Worm (Caenorhabditis elegans) whole organism, mixed stage, embryonic: ENCODE data around the gene Y73B6BL.29.

Source experiments
- M03D4.4 ChIP-seq: sonication (generic microtip); optimal IDR thresholded peaks from 2 replicates; lab custom pipeline; 2017; ENCODE audit warnings: mild to moderate bottlenecking, missing genetic modification characterization, missing compliant biosample characterization
- bed-3 ChIP-seq: fragments of 200-800 bp; sonication (Bioruptor generic); optimal IDR thresholded peaks from 3 replicates; lab custom pipeline; 2018; ENCODE audit warnings: mild to moderate bottlenecking, missing genetic modification characterization, moderate library complexity, missing compliant biosample characterization
- blmp-1 ChIP-seq: fragments of 150-350 bp; optimal IDR thresholded peaks from 2 replicates; lab custom pipeline; 2014; ENCODE audit warnings: missing biosample characterization, missing genetic modification characterization
- ceh-39 ChIP-seq: fragments of 150-350 bp; optimal IDR thresholded peaks from 2 replicates; lab custom pipeline; 2014; ENCODE audit warnings: missing biosample characterization, missing genetic modification characterization
- ceh-43 ChIP-seq: fragments of 200-800 bp; sonication (Bioruptor generic); optimal IDR thresholded peaks from 2 replicates; lab custom pipeline; 2018; ENCODE audit warnings: mild to moderate bottlenecking, missing genetic modification characterization, moderate library complexity, missing compliant biosample characterization
- ceh-83 ChIP-seq: fragments of 200-800 bp; sonication (Bioruptor generic); optimal IDR thresholded peaks from 2 replicates; lab custom pipeline; 2018; ENCODE audit warnings: mild to moderate bottlenecking, missing genetic modification characterization, missing compliant biosample characterization
- ces-1 ChIP-seq: fragments of 150-350 bp; optimal IDR thresholded peaks from 2 replicates; lab custom pipeline; 2014; ENCODE audit warnings: missing biosample characterization, missing genetic modification reagents, missing genetic modification characterization
- cnd-1 ChIP-seq: fragments of 200-800 bp; sonication (Bioruptor generic); optimal IDR thresholded peaks from 2 replicates; lab custom pipeline; 2018; ENCODE audit warnings: mild to moderate bottlenecking, missing genetic modification characterization, missing compliant biosample characterization
- drap-1 ChIP-seq: fragments of 200-800 bp; sonication (Bioruptor generic); optimal IDR thresholded peaks from 3 replicates; lab custom pipeline; 2018; ENCODE audit warnings: mild to moderate bottlenecking, missing genetic modification characterization, missing compliant biosample characterization
- elt-1 ChIP-seq: sonication (generic microtip); optimal IDR thresholded peaks from 2 replicates; lab custom pipeline; 2017; ENCODE audit warnings: missing genetic modification characterization, mild to moderate bottlenecking, missing compliant biosample characterization, antibody characterized with exemption, moderate library complexity, borderline replicate concordance; ENCODE audit not compliant: insufficient read depth
- elt-3 ChIP-seq: fragments of 150-350 bp; optimal IDR thresholded peaks from 2 replicates; lab custom pipeline; 2014; ENCODE audit warnings: missing biosample characterization, missing genetic modification characterization
- flh-1 ChIP-seq: fragments of 200-800 bp; sonication (Bioruptor generic); optimal IDR thresholded peaks from 2 replicates; lab custom pipeline; 2018; ENCODE audit warnings: mild to moderate bottlenecking, missing genetic modification characterization, moderate library complexity, missing compliant biosample characterization
- ham-2 ChIP-seq: fragments of 200-800 bp; sonication (Bioruptor generic); optimal IDR thresholded peaks from 2 replicates; lab custom pipeline; 2018; ENCODE audit warnings: mild to moderate bottlenecking, missing genetic modification characterization, missing compliant biosample characterization
- hlh-1 ChIP-seq: fragments of 150-350 bp; optimal IDR thresholded peaks from 2 replicates; lab custom pipeline; 2014; ENCODE audit warnings: missing biosample characterization, missing genetic modification reagents, missing genetic modification characterization
- lin-13 ChIP-seq: fragments of 150-350 bp; optimal IDR thresholded peaks from 2 replicates; lab custom pipeline; 2014; ENCODE audit warnings: missing biosample characterization, missing genetic modification characterization
- lin-32 ChIP-seq: fragments of 200-800 bp; sonication (Bioruptor generic); optimal IDR thresholded peaks from 2 replicates; lab custom pipeline; 2018; ENCODE audit warnings: mild to moderate bottlenecking, missing genetic modification characterization, missing compliant biosample characterization
- lsy-2 ChIP-seq: fragments of 150-350 bp; optimal IDR thresholded peaks from 2 replicates; lab custom pipeline; 2014; ENCODE audit warnings: missing biosample characterization, missing genetic modification characterization
- mab-5 ChIP-seq: fragments of 150-350 bp; optimal IDR thresholded peaks from 2 replicates; lab custom pipeline; 2014; ENCODE audit warnings: missing biosample characterization, missing genetic modification characterization
- mep-1 ChIP-seq: fragments of 150-350 bp; optimal IDR thresholded peaks from 2 replicates; lab custom pipeline; 2017; ENCODE audit warnings: missing biosample characterization, missing genetic modification reagents, missing genetic modification characterization, inconsistent platforms
- mls-2 ChIP-seq: sonication (generic microtip); optimal IDR thresholded peaks from 2 replicates; lab custom pipeline; 2016; ENCODE audit warnings: mild to moderate bottlenecking, missing genetic modification characterization, moderate library complexity, missing compliant biosample characterization
- nhr-12 ChIP-seq: fragments of 150-350 bp; optimal IDR thresholded peaks from 2 replicates; lab custom pipeline; 2014; ENCODE audit warnings: missing biosample characterization, missing genetic modification characterization
- nhr-2 ChIP-seq: fragments of 150-350 bp; optimal IDR thresholded peaks from 2 replicates; lab custom pipeline; 2014; ENCODE audit warnings: missing biosample characterization, missing genetic modification characterization
- nhr-237 ChIP-seq: fragments of 150-350 bp; optimal IDR thresholded peaks from 2 replicates; lab custom pipeline; 2014; ENCODE audit warnings: missing biosample characterization, missing genetic modification characterization
- nhr-28 ChIP-seq: fragments of 150-350 bp; optimal IDR thresholded peaks from 2 replicates; lab custom pipeline; 2014; ENCODE audit warnings: missing biosample characterization, missing genetic modification characterization
- nhr-76 ChIP-seq: sonication (generic microtip); optimal IDR thresholded peaks from 2 replicates; lab custom pipeline; 2017; ENCODE audit warnings: missing biosample characterization, missing genetic modification characterization
- pha-4 ChIP-seq: fragments of 150-350 bp; optimal IDR thresholded peaks from 2 replicates; lab custom pipeline; 2018; ENCODE audit warnings: missing biosample characterization, missing genetic modification reagents, missing genetic modification characterization
- sem-2 ChIP-seq: fragments of 200-800 bp; sonication (Bioruptor generic); optimal IDR thresholded peaks from 2 replicates; lab custom pipeline; 2018; ENCODE audit warnings: mild to moderate bottlenecking, missing genetic modification characterization, missing compliant biosample characterization
- snpc-4 ChIP-seq: fragments of 150-350 bp; optimal IDR thresholded peaks from 2 replicates; lab custom pipeline; 2014; ENCODE audit warnings: missing biosample characterization, missing genetic modification characterization
- sptf-1 ChIP-seq: sonication (generic microtip); optimal IDR thresholded peaks from 2 replicates; lab custom pipeline; 2017; ENCODE audit warnings: mild to moderate bottlenecking, missing genetic modification characterization, moderate library complexity, missing compliant biosample characterization
- tbx-8 ChIP-seq: fragments of 200-800 bp; sonication (Bioruptor generic); optimal IDR thresholded peaks from 2 replicates; lab custom pipeline; 2018; ENCODE audit warnings: mild to moderate bottlenecking, missing genetic modification characterization, moderate library complexity, missing compliant biosample characterization
- unc-120 ChIP-seq: sonication (generic microtip); optimal IDR thresholded peaks from 2 replicates; lab custom pipeline; 2017; ENCODE audit warnings: missing genetic modification characterization, missing compliant biosample characterization; ENCODE audit not compliant: poor library complexity, severe bottlenecking
- unc-39 ChIP-seq: fragments of 150-350 bp; optimal IDR thresholded peaks from 2 replicates; lab custom pipeline; 2014; ENCODE audit warnings: missing biosample characterization, missing genetic modification characterization
- unc-62 ChIP-seq: fragments of 150-350 bp; optimal IDR thresholded peaks from 2 replicates; lab custom pipeline; 2014; ENCODE audit warnings: missing biosample characterization, missing genetic modification reagents, missing genetic modification characterization
- zip-8 ChIP-seq: fragments of 150-350 bp; optimal IDR thresholded peaks from 2 replicates; lab custom pipeline; 2014; ENCODE audit warnings: missing biosample characterization, missing genetic modification characterization
- ztf-11 ChIP-seq: fragments of 150-350 bp; optimal IDR thresholded peaks from 2 replicates; lab custom pipeline; 2014; ENCODE audit warnings: missing biosample characterization, missing genetic modification characterization

The Y73B6BL.29 gene

DNA sequence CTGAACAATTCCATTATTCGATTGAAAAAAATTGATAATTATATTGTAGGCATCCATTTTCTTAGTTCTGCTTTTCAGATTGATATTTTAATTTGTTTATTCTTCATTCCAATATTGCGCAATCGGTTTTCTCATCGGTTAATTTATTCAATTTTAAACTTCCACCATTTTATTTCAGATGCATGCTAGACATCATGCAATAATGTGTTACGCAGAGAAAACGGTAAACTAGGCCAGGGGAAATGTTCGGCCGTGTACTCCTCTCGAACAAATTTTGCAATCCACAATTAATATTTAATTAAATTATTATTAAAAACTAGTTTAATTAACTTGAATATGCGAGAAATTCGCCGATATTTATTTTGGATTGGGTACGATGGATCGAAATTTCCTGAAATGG lies at the start of gene Y73B6BL.29:
Gene Y73B6BL.29 (plus strand): TSS at position 263 of the 400 bp plus-strand sequence.
- peak; percentile 67 for TF ChIP-seq mep-1 (tag; lab: Kevin White, UChicago)
- no peak for TF ChIP-seq elt-1 (tag; lab: Kevin White, UChicago)
- TF ChIP-seq unc-120 (tag; lab: Kevin White, UChicago): no peak
- TF ChIP-seq nhr-28: no peak
- peak; percentile 98 for TF ChIP-seq ces-1 (GFP tag; lab: Kevin White, UChicago)
- TF ChIP-seq zip-8 (tag; lab: Kevin White, UChicago): peak; percentile 93
- TF ChIP-seq unc-39 (tag; lab: Kevin White, UChicago): no peak
- no peak for TF ChIP-seq hlh-1 (tag; lab: Kevin White, UChicago)
- no peak for TF ChIP-seq sem-2
- TF ChIP-seq nhr-76 (tag; lab: Kevin White, UChicago): no peak
- TF ChIP-seq mls-2 (tag; lab: Kevin White, UChicago): no peak
- TF ChIP-seq sptf-1 (tag; lab: Kevin White, UChicago): peak; percentile 68
- peak; percentile 56 for TF ChIP-seq nhr-2 (tag; lab: Kevin White, UChicago)
- no peak for TF ChIP-seq M03D4.4 (tag; lab: Kevin White, UChicago)
- TF ChIP-seq mab-5: no peak
- TF ChIP-seq nhr-12: no peak
- TF ChIP-seq lin-13 (tag; lab: Kevin White, UChicago): no peak
- TF ChIP-seq pha-4: peak; percentile 54
- no peak for TF ChIP-seq ceh-83 (GFP tag; lab: Kevin White, UChicago)
- TF ChIP-seq drap-1 (GFP tag; lab: Kevin White, UChicago): peak; percentile 12
- TF ChIP-seq ham-2 (GFP tag; lab: Kevin White, UChicago): no peak
- TF ChIP-seq tbx-8 (GFP tag; lab: Kevin White, UChicago): no peak
- TF ChIP-seq ztf-11: no peak
- no peak for TF ChIP-seq bed-3 (GFP tag; lab: Kevin White, UChicago)
- no peak for TF ChIP-seq unc-62
- TF ChIP-seq ceh-43 (GFP tag; lab: Kevin White, UChicago): peak; percentile 52
- TF ChIP-seq nhr-237 (tag; lab: Kevin White, UChicago): peak; percentile 50
- no peak for TF ChIP-seq snpc-4 (tag; lab: Kevin White, UChicago)
- no peak for TF ChIP-seq lin-32 (GFP tag; lab: Kevin White, UChicago)
- no peak for TF ChIP-seq flh-1 (GFP tag; lab: Kevin White, UChicago)
- TF ChIP-seq lsy-2 (tag; lab: Kevin White, UChicago): peak; percentile 77
- no peak for TF ChIP-seq cnd-1
- TF ChIP-seq elt-3 (tag; lab: Kevin White, UChicago): no peak
- no peak for TF ChIP-seq blmp-1 (tag; lab: Kevin White, UChicago)
- peak; percentile 59 for TF ChIP-seq ceh-39

DNA sequence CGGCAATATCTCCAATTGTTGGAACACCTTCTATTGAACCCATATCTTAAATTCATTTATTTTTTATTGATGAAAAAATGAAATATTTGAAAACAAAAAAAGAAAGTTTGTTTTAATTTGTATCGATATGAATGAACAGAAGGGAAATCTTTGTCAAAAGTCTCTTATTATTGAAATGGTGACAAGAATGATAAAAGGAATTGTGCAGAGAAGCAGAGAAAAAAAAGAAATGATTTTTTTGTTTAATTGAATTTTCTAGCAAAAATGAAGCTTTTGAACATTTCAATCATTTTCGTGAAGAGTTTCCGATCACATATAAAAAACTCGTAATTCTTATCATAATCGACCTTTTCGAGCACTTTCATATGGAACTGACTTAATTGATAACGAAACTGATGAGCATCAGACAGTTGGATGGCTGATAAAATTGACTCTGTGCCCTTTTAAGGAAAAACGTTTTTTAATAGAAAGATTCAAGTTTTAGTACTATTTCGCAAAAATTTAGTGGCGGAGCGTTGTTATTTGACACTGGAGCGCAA lies 46.0 kb upstream of the Y73B6BL.29 start, which contains the start of the genes aat-4 and T13A10.1:
Gene aat-4 (minus strand): TSS at position 51 of the 539 bp plus-strand sequence.
Gene T13A10.1 (plus strand): TSS at position 411 of the 539 bp plus-strand sequence.
- no peak for TF ChIP-seq nhr-76 (tag; lab: Kevin White, UChicago)
- TF ChIP-seq blmp-1 (tag; lab: Kevin White, UChicago): no peak
- no peak for TF ChIP-seq lin-32 (GFP tag; lab: Kevin White, UChicago)
- TF ChIP-seq ceh-39: no peak
- no peak for TF ChIP-seq unc-39 (tag; lab: Kevin White, UChicago)
- no peak for TF ChIP-seq elt-3 (tag; lab: Kevin White, UChicago)
- TF ChIP-seq M03D4.4 (tag; lab: Kevin White, UChicago): no peak
- no peak for TF ChIP-seq ceh-43 (GFP tag; lab: Kevin White, UChicago)
- TF ChIP-seq drap-1 (GFP tag; lab: Kevin White, UChicago): no peak
- no peak for TF ChIP-seq nhr-237 (tag; lab: Kevin White, UChicago)
- TF ChIP-seq pha-4: no peak
- no peak for TF ChIP-seq nhr-28
- TF ChIP-seq zip-8 (tag; lab: Kevin White, UChicago): no peak
- no peak for TF ChIP-seq elt-1 (tag; lab: Kevin White, UChicago)
- no peak for TF ChIP-seq mep-1 (tag; lab: Kevin White, UChicago)
- TF ChIP-seq tbx-8 (GFP tag; lab: Kevin White, UChicago): no peak
- TF ChIP-seq mls-2 (tag; lab: Kevin White, UChicago): no peak
- no peak for TF ChIP-seq ham-2 (GFP tag; lab: Kevin White, UChicago)
- no peak for TF ChIP-seq lin-13 (tag; lab: Kevin White, UChicago)

DNA sequence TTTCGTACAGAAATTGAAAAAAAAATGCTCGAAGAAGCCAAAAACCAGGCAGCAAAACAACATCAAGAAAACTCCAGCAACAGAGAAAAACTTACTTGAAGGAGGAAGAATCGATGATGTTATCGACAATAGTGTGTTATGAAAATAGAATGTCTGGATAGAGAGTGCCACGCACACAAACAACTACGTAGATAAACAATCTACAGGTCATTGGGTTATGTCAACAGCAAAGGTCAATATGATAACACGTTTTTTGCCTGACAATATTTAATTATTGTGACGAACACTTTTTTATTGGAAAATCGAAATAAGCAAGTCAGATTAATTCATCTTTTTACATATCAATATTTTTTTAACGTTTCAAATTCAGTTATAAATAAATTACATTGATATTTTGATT lies 42.3 kb upstream of the Y73B6BL.29 start, which contains the start of gene sams-5:
Gene sams-5 (minus strand): TSS at position 131 of the 400 bp plus-strand sequence.
- TF ChIP-seq lin-13 (tag; lab: Kevin White, UChicago): no peak
- TF ChIP-seq nhr-28: no peak
- TF ChIP-seq bed-3 (GFP tag; lab: Kevin White, UChicago): no peak
- no peak for TF ChIP-seq zip-8 (tag; lab: Kevin White, UChicago)
- no peak for TF ChIP-seq blmp-1 (tag; lab: Kevin White, UChicago)
- TF ChIP-seq ztf-11: no peak
- no peak for TF ChIP-seq pha-4
- TF ChIP-seq drap-1 (GFP tag; lab: Kevin White, UChicago): no peak
- TF ChIP-seq hlh-1 (tag; lab: Kevin White, UChicago): no peak
- no peak for TF ChIP-seq mep-1 (tag; lab: Kevin White, UChicago)
- no peak for TF ChIP-seq M03D4.4 (tag; lab: Kevin White, UChicago)
- TF ChIP-seq snpc-4 (tag; lab: Kevin White, UChicago): no peak
- no peak for TF ChIP-seq nhr-237 (tag; lab: Kevin White, UChicago)
- no peak for TF ChIP-seq mls-2 (tag; lab: Kevin White, UChicago)
- TF ChIP-seq unc-120 (tag; lab: Kevin White, UChicago): no peak
